Fruit fly (Drosophila melanogaster): ENCODE results near the gene CG13907.

CG13907 gene

dm6 chr3L:907673-908323, 26.0 kb upstream of the CG13907 start (continued):
- TF ChIP-seq insv (GFP tag; optimal IDR thresholded peaks at IDR 0.05) (no peak), maf-S (GFP tag; optimal IDR thresholded peaks at IDR 0.05) (no peak), Dbx (GFP tag; IDR thresholded peaks at IDR 0.05) (no peak), CG9876 (GFP tag; optimal IDR thresholded peaks at IDR 0.05) (no peak), peb (GFP tag; IDR thresholded peaks at IDR 0.05) (no peak), CG11398 (GFP tag; optimal IDR thresholded peaks at IDR 0.05) (no peak), CG17568 (GFP tag; optimal IDR thresholded peaks at IDR 0.05) (no peak), HLH4C (GFP tag; IDR thresholded peaks at IDR 0.05; ENCODE audit: partially characterized antibody) (no peak), CG1603 (tag; optimal IDR thresholded peaks at IDR 0.05) (peak; percentile 76), CG3847 (GFP tag; IDR thresholded peaks at IDR 0.05) (no peak), CHES-1-like (GFP tag; optimal IDR thresholded peaks at IDR 0.05) (no peak), CG3726 (GFP tag; IDR thresholded peaks at IDR 0.05) (no peak), CG18011 (GFP tag; optimal IDR thresholded peaks at IDR 0.05) (no peak), CG17912 (GFP tag; optimal IDR thresholded peaks at IDR 0.05) (no peak), eyg (GFP tag; optimal IDR thresholded peaks at IDR 0.05) (no peak), Med (GFP tag) (peak; percentile 39), wek (GFP tag; optimal IDR thresholded peaks at IDR 0.05) (no peak), CG10321 (GFP tag; IDR thresholded peaks at IDR 0.05) (no peak), z (GFP tag; IDR thresholded peaks at IDR 0.05) (no peak), Dip2 (GFP tag; IDR thresholded peaks at IDR 0.05) (no peak), lbe (GFP tag; optimal IDR thresholded peaks at IDR 0.05) (peak; percentile 9), pum (GFP tag; optimal IDR thresholded peaks at IDR 0.05) (no peak), tna (GFP tag; IDR thresholded peaks at IDR 0.05; ENCODE audit: partially characterized antibody) (no peak), cwo (GFP tag; optimal IDR thresholded peaks at IDR 0.05) (no peak), danr (GFP tag; IDR thresholded peaks at IDR 0.05) (no peak), ara (GFP tag; IDR thresholded peaks at IDR 0.05) (peak; percentile 33; the same call in 1 of the 2 replicates), Awh (GFP tag; IDR thresholded peaks at IDR 0.05) (0 out of 2 replicates have a peak, but pooled peaks have one; percentile 46), fd102C (GFP tag; optimal IDR thresholded peaks at IDR 0.05) (no peak), knrl (GFP tag; IDR thresholded peaks at IDR 0.05; ENCODE audit: partially characterized antibody) (no peak), lola (GFP tag; optimal IDR thresholded peaks at IDR 0.05) (peak in 1 of 3 experiments; percentile 58), bcd (GFP tag; optimal IDR thresholded peaks at IDR 0.05) (peak; percentile 22), Neu2 (GFP tag; optimal IDR thresholded peaks at IDR 0.05; ENCODE audit: borderline replicate concordance) (no peak), CG31441 (GFP tag; IDR thresholded peaks at IDR 0.05) (peak; percentile 15; the same call in 1 of the 2 replicates), Tbp (GFP tag; optimal IDR thresholded peaks at IDR 0.05) (no peak), al (GFP tag; IDR thresholded peaks at IDR 0.05) (no peak), CG8388 (GFP tag; optimal IDR thresholded peaks at IDR 0.05) (peak; percentile 36), ham (GFP tag; IDR thresholded peaks at IDR 0.05) (no peak), BtbVII (GFP tag; optimal IDR thresholded peaks at IDR 0.05) (no peak), CG11456 (GFP tag; IDR thresholded peaks at IDR 0.05) (no peak), odd (GFP tag; optimal IDR thresholded peaks at IDR 0.05) (no peak), Usf (GFP tag; optimal IDR thresholded peaks at IDR 0.05) (no peak), CG7745 (tag; optimal IDR thresholded peaks at IDR 0.05) (no peak), zen2 (GFP tag; IDR thresholded peaks at IDR 0.05; ENCODE audit: partially characterized antibody) (no peak), da (GFP tag; optimal IDR thresholded peaks at IDR 0.05) (no peak), Atf6 (GFP tag; IDR thresholded peaks at IDR 0.05) (no peak), phol (tag; optimal IDR thresholded peaks at IDR 0.05) (peak; percentile 54), inv (GFP tag; IDR thresholded peaks at IDR 0.05; ENCODE audit: partially characterized antibody) (no peak), Bdp1 (GFP tag; optimal IDR thresholded peaks at IDR 0.05) (no peak), CG43689 (GFP tag; IDR thresholded peaks at IDR 0.05) (no peak)
